Worm (Caenorhabditis elegans) whole organism, L3 larva: ENCODE data around the gene F31B12.3.

Source experiments
- eor-1 ChIP-seq, 2 experiments: fragments of 150-350 bp; optimal IDR thresholded peaks; 2 replicates each; lab custom pipeline; 2014 to 2018; ENCODE audit warnings: missing biosample characterization in 2 of 2, missing genetic modification characterization in 2 of 2
- pha-4 ChIP-seq: fragments of 150-350 bp; optimal IDR thresholded peaks from 2 replicates; lab custom pipeline; 2014; ENCODE audit warnings: missing biosample characterization, missing genetic modification reagents, missing genetic modification characterization

The F31B12.3 gene

ce11 chrX:10769959-10770358, 50.5 kb downstream of the F31B12.3 start:
- TF ChIP-seq pha-4 (tag; lab: Kevin White, UChicago) (peak; percentile 88), eor-1 (tag; optimal IDR thresholded peaks at IDR 0.05; lab: Kevin White, UChicago) (no peak)
